Fruit fly (Drosophila melanogaster) whole organism, wandering third instar larva: ENCODE data around the gene CG11837.

Source experiments
- CG32264 ChIP-seq: fragments of 200-800 bp; sonication (Bioruptor generic); optimal IDR thresholded peaks from 2 replicates; lab custom pipeline; 2016; ENCODE audit warnings: missing biosample characterization, missing genetic modification characterization
- CG9705 ChIP-seq: fragments of 200-800 bp; sonication (Bioruptor generic); optimal IDR thresholded peaks from 2 replicates; lab custom pipeline; 2018; ENCODE audit warnings: missing biosample characterization, mild to moderate bottlenecking, missing genetic modification characterization
- CrebA ChIP-seq: fragments of 200-800 bp; sonication (Bioruptor generic); optimal IDR thresholded peaks from 2 replicates; lab custom pipeline; 2016; ENCODE audit warnings: missing biosample characterization, mild to moderate bottlenecking, missing genetic modification characterization, borderline replicate concordance
- Dfd ChIP-seq: fragments of >200 bp; optimal IDR thresholded peaks from 2 replicates; lab custom pipeline; 2017; ENCODE audit warnings: missing biosample characterization, missing genetic modification characterization
- Dif ChIP-seq: fragments of 200-275, 200-300 bp; sonication (Bioruptor generic); optimal IDR thresholded peaks from 2 replicates; lab custom pipeline; 2018; ENCODE audit warnings: missing biosample characterization, missing genetic modification characterization; ENCODE audit not compliant: partially characterized antibody
- GATAd ChIP-seq: sonication (Bioruptor generic); optimal IDR thresholded peaks from 2 replicates; lab custom pipeline; 2016; ENCODE audit warnings: missing biosample characterization, missing genetic modification characterization
- HLH106 ChIP-seq: fragments of 200-800 bp; optimal IDR thresholded peaks from 3 replicates; lab custom pipeline; 2019; ENCODE audit warnings: missing biosample characterization, mild to moderate bottlenecking, missing genetic modification characterization, moderate library complexity
- Hnf4 ChIP-seq: fragments of 200-800 bp; sonication (Bioruptor generic); optimal IDR thresholded peaks from 2 replicates; lab custom pipeline; 2016; ENCODE audit warnings: missing biosample characterization, mild to moderate bottlenecking, missing genetic modification characterization
- Hr78 ChIP-seq: fragments of >200 bp; optimal IDR thresholded peaks from 2 replicates; lab custom pipeline; 2017; ENCODE audit warnings: missing biosample characterization, missing genetic modification characterization
- Hr83 ChIP-seq: fragments of 200-300 bp; sonication (Bioruptor generic); optimal IDR thresholded peaks from 2 replicates; lab custom pipeline; 2016; ENCODE audit warnings: missing biosample characterization, mild to moderate bottlenecking, missing genetic modification characterization, moderate library complexity; ENCODE audit not compliant: poor library complexity, severe bottlenecking
- Jra ChIP-seq: sonication (Bioruptor generic); optimal IDR thresholded peaks from 2 replicates; lab custom pipeline; 2016; ENCODE audit warnings: missing biosample characterization, missing genetic modification characterization
- Mio ChIP-seq: sonication (Bioruptor generic); optimal IDR thresholded peaks from 2 replicates; lab custom pipeline; 2016; ENCODE audit warnings: missing biosample characterization, missing genetic modification characterization
- Myc ChIP-seq: fragments of >200 bp; optimal IDR thresholded peaks from 2 replicates; lab custom pipeline; 2017
- N ChIP-seq: fragments of >200 bp; optimal IDR thresholded peaks from 2 replicates; lab custom pipeline; 2018; ENCODE audit warnings: missing biosample characterization, missing external identifiers, missing genetic modification characterization
- OdsH ChIP-seq: fragments of 200-800 bp; sonication (Bioruptor generic); optimal IDR thresholded peaks from 2 replicates; lab custom pipeline; 2016; ENCODE audit warnings: missing biosample characterization, mild to moderate bottlenecking, missing genetic modification characterization
- Rel ChIP-seq, 2 experiments: fragments of 200-800 bp; sonication (Bioruptor generic) in 1 of 2; optimal IDR thresholded peaks; 2 replicates in 1 of 2; 3 replicates in 1 of 2; lab custom pipeline; 2016 to 2019; ENCODE audit warnings: mild to moderate bottlenecking in 2 of 2, missing biosample characterization in 2 of 2, missing genetic modification characterization in 2 of 2, moderate library complexity in 1 of 2
- Sp1 ChIP-seq: fragments of 200-800 bp; sonication (Bioruptor generic); optimal IDR thresholded peaks from 3 replicates; lab custom pipeline; 2019; ENCODE audit warnings: missing biosample characterization, mild to moderate bottlenecking, missing genetic modification characterization, moderate library complexity
- Vsx2 ChIP-seq: fragments of 200-300, 225-300 bp; sonication (Bioruptor generic); optimal IDR thresholded peaks from 2 replicates; lab custom pipeline; 2018; ENCODE audit warnings: missing biosample characterization, missing genetic modification characterization; ENCODE audit not compliant: partially characterized antibody
- br ChIP-seq: fragments of 200-800 bp; sonication (Bioruptor generic); optimal IDR thresholded peaks from 2 replicates; lab custom pipeline; 2016; ENCODE audit warnings: missing biosample characterization, missing genetic modification characterization
- brk ChIP-seq: fragments of 200-800 bp; sonication (Bioruptor generic); optimal IDR thresholded peaks from 2 replicates; lab custom pipeline; 2016; ENCODE audit warnings: missing biosample characterization, mild to moderate bottlenecking, missing genetic modification characterization
- dl ChIP-seq, 2 experiments: fragments of 175-275, 200-275 bp in 1 of 2; fragments of 200-275 bp in 1 of 2; sonication (Bioruptor generic); optimal IDR thresholded peaks; lab custom pipeline; 2018; ENCODE audit warnings: mild to moderate bottlenecking in 2 of 2, missing biosample characterization in 2 of 2, missing genetic modification characterization in 2 of 2, moderate library complexity in 2 of 2; ENCODE audit not compliant: partially characterized antibody in 2 of 2, insufficient read depth in 1 of 2
- dmrt93B ChIP-seq: fragments of 200-800 bp; sonication (Bioruptor generic); optimal IDR thresholded peaks from 2 replicates; lab custom pipeline; 2018; ENCODE audit warnings: missing biosample characterization, mild to moderate bottlenecking, missing genetic modification characterization
- dsf ChIP-seq: sonication (Bioruptor generic); optimal IDR thresholded peaks from 2 replicates; lab custom pipeline; 2016; ENCODE audit warnings: missing biosample characterization, missing genetic modification characterization, borderline replicate concordance
- ey ChIP-seq: fragments of 200-800 bp; sonication (Bioruptor generic); optimal IDR thresholded peaks from 2 replicates; lab custom pipeline; 2016; ENCODE audit warnings: missing biosample characterization, missing genetic modification characterization
- foxo ChIP-seq, 2 experiments: fragments of 200-800 bp; sonication (Bioruptor generic); optimal IDR thresholded peaks; 2 replicates in 1 of 2; 3 replicates in 1 of 2; lab custom pipeline; 2016 to 2017; ENCODE audit warnings: missing biosample characterization in 2 of 2, missing genetic modification characterization in 2 of 2
- fru ChIP-seq: fragments of 200-800 bp; sonication (Bioruptor generic); optimal IDR thresholded peaks from 3 replicates; lab custom pipeline; 2016; ENCODE audit warnings: missing biosample characterization, mild to moderate bottlenecking, missing genetic modification characterization
- h ChIP-seq: fragments of 200-800 bp; sonication (Bioruptor generic); optimal IDR thresholded peaks from 3 replicates; lab custom pipeline; 2016; ENCODE audit warnings: missing biosample characterization, mild to moderate bottlenecking, missing genetic modification characterization
- jim ChIP-seq: fragments of 175-275, 200-325 bp; sonication (Bioruptor generic); optimal IDR thresholded peaks from 2 replicates; lab custom pipeline; 2016; ENCODE audit warnings: missing biosample characterization, mild to moderate bottlenecking, missing genetic modification characterization
- lola ChIP-seq: fragments of >200 bp; optimal IDR thresholded peaks from 2 replicates; lab custom pipeline; 2017; ENCODE audit warnings: missing biosample characterization, missing genetic modification characterization
- pan ChIP-seq: fragments of >200 bp; optimal IDR thresholded peaks from 2 replicates; lab custom pipeline; 2017
- psq ChIP-seq: fragments of 200-800 bp; sonication (Bioruptor generic); optimal IDR thresholded peaks from 3 replicates; lab custom pipeline; 2017; ENCODE audit warnings: missing biosample characterization, mild to moderate bottlenecking, missing genetic modification characterization, moderate library complexity
- rgr ChIP-seq: fragments of 200-800 bp; sonication (Bioruptor generic); optimal IDR thresholded peaks from 3 replicates; lab custom pipeline; 2016; ENCODE audit warnings: missing biosample characterization, mild to moderate bottlenecking, missing genetic modification characterization
- sage ChIP-seq: fragments of 200-800 bp; sonication (Bioruptor generic); optimal IDR thresholded peaks from 2 replicates; lab custom pipeline; 2016; ENCODE audit warnings: missing biosample characterization, mild to moderate bottlenecking, missing genetic modification characterization
- sv ChIP-seq: fragments of 200-800 bp; sonication (Bioruptor generic); optimal IDR thresholded peaks from 3 replicates; lab custom pipeline; 2016; ENCODE audit warnings: missing biosample characterization, missing genetic modification characterization
- tai ChIP-seq: sonication (Bioruptor generic); optimal IDR thresholded peaks from 2 replicates; lab custom pipeline; 2016; ENCODE audit warnings: missing biosample characterization, missing genetic modification characterization
- usp ChIP-seq: fragments of >200 bp; optimal IDR thresholded peaks from 2 replicates; lab custom pipeline; 2017; ENCODE audit warnings: missing biosample characterization, missing genetic modification characterization
- woc ChIP-seq: sonication (Bioruptor generic); optimal IDR thresholded peaks from 2 replicates; lab custom pipeline; 2016; ENCODE audit warnings: missing biosample characterization, mild to moderate bottlenecking, missing genetic modification characterization

The CG11837 gene

dm6 chr3R:29064682-29065100 is 15.4 kb downstream of the CG11837 start:
- TF ChIP-seq dl (GFP tag; optimal IDR thresholded peaks at IDR 0.05; lab: Kevin White, UChicago; ENCODE audit: insufficient read depth in 1 of 2, partially characterized antibody in 2 of 2): peak in 1 of 2 experiments; percentile 84
- peak; percentile 54 for TF ChIP-seq fru (GFP tag; lab: Kevin White, UChicago)
- TF ChIP-seq HLH106: no peak
- TF ChIP-seq Jra (GFP tag; lab: Kevin White, UChicago): no peak
- TF ChIP-seq h (GFP tag; lab: Kevin White, UChicago): peak; percentile 32
- TF ChIP-seq foxo (GFP tag; optimal IDR thresholded peaks at IDR 0.05; lab: Kevin White, UChicago): peak in 1 of 2 experiments; percentile 37
- TF ChIP-seq Mio: no peak
- peak; percentile 57 for TF ChIP-seq br (GFP tag; lab: Kevin White, UChicago)
- TF ChIP-seq Hnf4 (GFP tag; lab: Kevin White, UChicago): peak; percentile 18
- peak; percentile 34 for TF ChIP-seq rgr (GFP tag; lab: Kevin White, UChicago)
- no peak for TF ChIP-seq lola (GFP tag; lab: Kevin White, UChicago)
- TF ChIP-seq pan (lab: Kevin White, UChicago): no peak
- TF ChIP-seq ey: peak; percentile 5
- no peak for TF ChIP-seq tai (GFP tag; lab: Kevin White, UChicago)
- TF ChIP-seq Dif (GFP tag; lab: Kevin White, UChicago): peak; percentile 64
- TF ChIP-seq OdsH (GFP tag; lab: Kevin White, UChicago): peak; percentile 10

- TF ChIP-seq rgr (GFP tag; lab: Kevin White, UChicago) (no peak), CG32264 (GFP tag; lab: Kevin White, UChicago) (no peak), Sp1 (GFP tag; lab: Kevin White, UChicago) (no peak)
- TF ChIP-seq, all 38 proteins: peak for 0
Observed at dm6 chr3R:29066285-29066684, 17.0 kb downstream of the CG11837 start.

dm6 chr3R:29067091-29067490 is 17.8 kb downstream of the CG11837 start:
- TF ChIP-seq Rel (GFP tag; optimal IDR thresholded peaks at IDR 0.05; lab: Kevin White, UChicago) (no peak), Rel (tag; optimal IDR thresholded peaks at IDR 0.05; lab: Kevin White, UChicago) (peak; percentile 29), h (GFP tag; lab: Kevin White, UChicago) (peak; percentile 34), Hr78 (GFP tag; lab: Kevin White, UChicago) (no peak), fru (GFP tag; lab: Kevin White, UChicago) (peak; percentile 28), Sp1 (GFP tag; lab: Kevin White, UChicago) (peak; percentile 9)
- TF ChIP-seq, all 38 proteins: peak for 4

- TF ChIP-seq Rel (GFP tag; optimal IDR thresholded peaks at IDR 0.05; lab: Kevin White, UChicago): peak; percentile 4
- TF ChIP-seq Rel (tag; optimal IDR thresholded peaks at IDR 0.05; lab: Kevin White, UChicago): no peak
- TF ChIP-seq pan (lab: Kevin White, UChicago): no peak
- TF ChIP-seq ey: peak; percentile 68
- TF ChIP-seq sv (GFP tag; lab: Kevin White, UChicago): no peak
- TF ChIP-seq rgr (GFP tag; lab: Kevin White, UChicago): peak; percentile 20
- no peak for TF ChIP-seq usp (GFP tag; lab: Kevin White, UChicago)
- TF ChIP-seq Vsx2 (GFP tag; lab: Kevin White, UChicago): no peak
- no peak for TF ChIP-seq Hr78 (GFP tag; lab: Kevin White, UChicago)
- no peak for TF ChIP-seq Myc (lab: Kevin White, UChicago)
- no peak for TF ChIP-seq CrebA (GFP tag; lab: Kevin White, UChicago)
- peak; percentile 1 for TF ChIP-seq br (GFP tag; lab: Kevin White, UChicago)
- TF ChIP-seq CG9705: no peak
- peak; percentile 42 for TF ChIP-seq fru (GFP tag; lab: Kevin White, UChicago)
- peak; percentile 54 for TF ChIP-seq HLH106
- TF ChIP-seq GATAd (GFP tag; lab: Kevin White, UChicago): no peak
- peak in 1 of 2 experiments; percentile 63 for TF ChIP-seq foxo (GFP tag; optimal IDR thresholded peaks at IDR 0.05; lab: Kevin White, UChicago)
- no peak for TF ChIP-seq sage (GFP tag; lab: Kevin White, UChicago)
- peak; percentile 25 for TF ChIP-seq woc (GFP tag; lab: Kevin White, UChicago)
- no peak for TF ChIP-seq N
- TF ChIP-seq tai (GFP tag; lab: Kevin White, UChicago): no peak
- TF ChIP-seq jim (GFP tag; lab: Kevin White, UChicago): no peak
- no peak for TF ChIP-seq Dfd (GFP tag; lab: Kevin White, UChicago)
- no peak for TF ChIP-seq dmrt93B (GFP tag; lab: Kevin White, UChicago)
- no peak for TF ChIP-seq CG32264 (GFP tag; lab: Kevin White, UChicago)
- TF ChIP-seq dsf (GFP tag; lab: Kevin White, UChicago): no peak
- TF ChIP-seq lola (GFP tag; lab: Kevin White, UChicago): no peak
- peak; percentile 55 for TF ChIP-seq h (GFP tag; lab: Kevin White, UChicago)
- no peak for TF ChIP-seq brk (GFP tag; lab: Kevin White, UChicago)
- TF ChIP-seq Jra (GFP tag; lab: Kevin White, UChicago): no peak
- TF ChIP-seq psq (GFP tag; lab: Kevin White, UChicago): no peak
- TF ChIP-seq Sp1 (GFP tag; lab: Kevin White, UChicago): peak; percentile 32
- peak; percentile 30 for TF ChIP-seq OdsH (GFP tag; lab: Kevin White, UChicago)
- TF ChIP-seq Hnf4 (GFP tag; lab: Kevin White, UChicago): peak; percentile 14
- TF ChIP-seq Dif (GFP tag; lab: Kevin White, UChicago): no peak
- TF ChIP-seq Hr83 (GFP tag; lab: Kevin White, UChicago): no peak
Observed at dm6 chr3R:29068430-29069207, 19.3 kb downstream of the CG11837 start.
